Worm (Caenorhabditis elegans) whole organism, late embryonic: ENCODE results near the gene ceh-57.

Source experiments
- C08G9.2 ChIP-seq: sonication (generic microtip); optimal IDR thresholded peaks from 2 replicates; lab custom pipeline; 2016; ENCODE audit warnings: mild to moderate bottlenecking, missing genetic modification characterization, moderate library complexity, missing compliant biosample characterization
- C38D4.7 ChIP-seq: fragments of 200-800 bp; sonication (Bioruptor generic); optimal IDR thresholded peaks from 2 replicates; lab custom pipeline; 2018; ENCODE audit warnings: mild to moderate bottlenecking, missing genetic modification characterization, moderate library complexity, missing compliant biosample characterization
- T23F11.4 ChIP-seq: fragments of 200-800 bp; sonication (Bioruptor generic); optimal IDR thresholded peaks from 2 replicates; lab custom pipeline; 2018; ENCODE audit warnings: mild to moderate bottlenecking, missing genetic modification characterization, missing compliant biosample characterization
- ceh-14 ChIP-seq: sonication (generic microtip); optimal IDR thresholded peaks from 2 replicates; lab custom pipeline; 2016; ENCODE audit warnings: missing genotype, missing genetic modification characterization, missing compliant biosample characterization
- ceh-18 ChIP-seq: sonication (generic microtip); optimal IDR thresholded peaks from 2 replicates; lab custom pipeline; 2016; ENCODE audit warnings: missing genetic modification characterization, missing compliant biosample characterization
- ceh-19 ChIP-seq: fragments of 200-800 bp; sonication (Bioruptor generic); optimal IDR thresholded peaks from 2 replicates; lab custom pipeline; 2018; ENCODE audit warnings: mild to moderate bottlenecking, missing genetic modification characterization, missing compliant biosample characterization
- ceh-22 ChIP-seq: sonication (generic microtip); optimal IDR thresholded peaks from 2 replicates; lab custom pipeline; 2017; ENCODE audit warnings: missing biosample characterization, missing genetic modification characterization
- ceh-30 ChIP-seq: fragments of 150-350 bp; optimal IDR thresholded peaks from 2 replicates; lab custom pipeline; 2014; ENCODE audit warnings: missing biosample characterization, missing genetic modification characterization
- ceh-45 ChIP-seq: fragments of 200-800 bp; sonication (Bioruptor generic); IDR thresholded peaks from 2 replicates; pipeline ENCODE4 v1.3.6; 2022; ENCODE audit warnings: missing genetic modification reagents, missing genetic modification characterization, missing compliant biosample characterization
- ceh-48 ChIP-seq: sonication (generic microtip); optimal IDR thresholded peaks from 2 replicates; lab custom pipeline; 2016; ENCODE audit warnings: missing genetic modification characterization, inconsistent platforms, missing compliant biosample characterization
- ceh-9 ChIP-seq: sonication (generic microtip); optimal IDR thresholded peaks from 2 replicates; lab custom pipeline; 2016; ENCODE audit warnings: mild to moderate bottlenecking, missing genetic modification characterization, inconsistent platforms, missing compliant biosample characterization
- che-1 ChIP-seq: sonication (generic microtip); optimal IDR thresholded peaks from 2 replicates; lab custom pipeline; 2016; ENCODE audit warnings: mild to moderate bottlenecking, missing genetic modification characterization, missing compliant biosample characterization
- dmd-4 ChIP-seq: sonication (generic microtip); optimal IDR thresholded peaks from 2 replicates; lab custom pipeline; 2016; ENCODE audit warnings: borderline replicate concordance, missing genetic modification characterization, missing compliant biosample characterization
- elt-2 ChIP-seq: sonication (generic microtip); optimal IDR thresholded peaks from 2 replicates; lab custom pipeline; 2016; ENCODE audit warnings: missing genetic modification reagents, missing genetic modification characterization, missing compliant biosample characterization
- elt-4 ChIP-seq: sonication (generic microtip); optimal IDR thresholded peaks from 2 replicates; lab custom pipeline; 2016; ENCODE audit warnings: missing genetic modification characterization, missing compliant biosample characterization
- ets-4 ChIP-seq: sonication (generic microtip); optimal IDR thresholded peaks from 2 replicates; lab custom pipeline; 2016; ENCODE audit warnings: missing genetic modification characterization, missing compliant biosample characterization
- eyg-1 ChIP-seq: sonication (generic microtip); optimal IDR thresholded peaks from 2 replicates; lab custom pipeline; 2016; ENCODE audit warnings: missing genotype, missing genetic modification characterization, missing compliant biosample characterization
- fax-1 ChIP-seq: sonication (generic microtip); optimal IDR thresholded peaks from 2 replicates; lab custom pipeline; 2016; ENCODE audit warnings: missing genotype, missing genetic modification characterization, missing compliant biosample characterization
- fkh-10 ChIP-seq: fragments of 150-350 bp; optimal IDR thresholded peaks from 2 replicates; lab custom pipeline; 2014; ENCODE audit warnings: missing biosample characterization, missing genetic modification reagents, missing genetic modification characterization
- fkh-6 ChIP-seq: sonication (generic microtip); optimal IDR thresholded peaks from 2 replicates; lab custom pipeline; 2016; ENCODE audit warnings: missing genetic modification characterization, missing compliant biosample characterization
- gmeb-2 ChIP-seq: sonication (generic microtip); optimal IDR thresholded peaks from 2 replicates; lab custom pipeline; 2016; ENCODE audit warnings: missing genetic modification characterization, inconsistent platforms, missing compliant biosample characterization
- hlh-13 ChIP-seq: fragments of 200-800 bp; sonication (Bioruptor generic); optimal IDR thresholded peaks from 2 replicates; lab custom pipeline; 2018; ENCODE audit warnings: mild to moderate bottlenecking, missing genetic modification characterization, missing compliant biosample characterization
- hlh-8 ChIP-seq: sonication (generic microtip); optimal IDR thresholded peaks from 2 replicates; lab custom pipeline; 2016; ENCODE audit warnings: missing genotype, missing genetic modification characterization, missing compliant biosample characterization
- lim-6 ChIP-seq: sonication (generic microtip); optimal IDR thresholded peaks from 2 replicates; lab custom pipeline; 2016; ENCODE audit warnings: missing genetic modification characterization, missing compliant biosample characterization
- lin-11 ChIP-seq: fragments of 200-800 bp; sonication (Bioruptor generic); optimal IDR thresholded peaks from 2 replicates; lab custom pipeline; 2018; ENCODE audit warnings: mild to moderate bottlenecking, missing genetic modification characterization, missing compliant biosample characterization
- madf-2 ChIP-seq: sonication (generic microtip); optimal IDR thresholded peaks from 2 replicates; lab custom pipeline; 2017; ENCODE audit warnings: missing genetic modification characterization, missing compliant biosample characterization
- mec-3 ChIP-seq: sonication (generic microtip); optimal IDR thresholded peaks from 2 replicates; lab custom pipeline; 2016; ENCODE audit warnings: borderline replicate concordance, missing genetic modification characterization, missing compliant biosample characterization
- nfya-1 ChIP-seq: sonication (generic microtip); optimal IDR thresholded peaks from 2 replicates; lab custom pipeline; 2017; ENCODE audit warnings: missing genetic modification characterization, mild to moderate bottlenecking, missing compliant biosample characterization, antibody characterized with exemption, moderate library complexity
- odd-2 ChIP-seq: sonication (generic microtip); optimal IDR thresholded peaks from 2 replicates; lab custom pipeline; 2017; ENCODE audit warnings: antibody characterized with exemption, mild to moderate bottlenecking, missing genetic modification characterization, missing compliant biosample characterization
- pha-4 ChIP-seq: fragments of 150-350 bp; optimal IDR thresholded peaks from 2 replicates; lab custom pipeline; 2018; ENCODE audit warnings: missing biosample characterization, missing genetic modification reagents, missing genetic modification characterization
- ref-2 ChIP-seq: sonication (generic microtip); optimal IDR thresholded peaks from 2 replicates; lab custom pipeline; 2016; ENCODE audit warnings: missing genetic modification characterization, missing compliant biosample characterization
- rnt-1 ChIP-seq: sonication (generic microtip); optimal IDR thresholded peaks from 2 replicates; lab custom pipeline; 2016; ENCODE audit warnings: missing genetic modification characterization, missing compliant biosample characterization
- unc-3 ChIP-seq, 2 experiments: fragments of 200-800 bp in 1 of 2; sonication (Bioruptor generic) in 1 of 2; sonication (generic microtip) in 1 of 2; conservative IDR thresholded peaks in 1 of 2; optimal IDR thresholded peaks in 1 of 2; 2 replicates each; pipeline versions ENCODE4 v1.3.6 to Lab custom; 2016 to 2022; ENCODE audit warnings: missing compliant biosample characterization in 2 of 2, missing genetic modification characterization in 2 of 2, missing genetic modification reagents in 1 of 2
- unc-86 ChIP-seq: sonication (generic microtip); optimal IDR thresholded peaks from 2 replicates; lab custom pipeline; 2016; ENCODE audit warnings: missing genetic modification characterization, missing compliant biosample characterization
- zip-5 ChIP-seq: sonication (generic microtip); optimal IDR thresholded peaks from 2 replicates; lab custom pipeline; 2016; ENCODE audit warnings: missing genetic modification characterization, missing compliant biosample characterization

ceh-57 gene

ce11 chrII:10346075-10346474, 21.0 kb downstream of the ceh-57 start, which contains the start of gene C07E3.10:
C07E3.10 (plus strand) TSS chrII:10346375.
- TF ChIP-seq madf-2 (tag; lab: Kevin White, UChicago) = no peak
- TF ChIP-seq lim-6 (tag; lab: Kevin White, UChicago) = no peak
- TF ChIP-seq dmd-4 (tag; lab: Kevin White, UChicago) = no peak
- TF ChIP-seq T23F11.4 (GFP tag; lab: Kevin White, UChicago) = no peak
- no peak for TF ChIP-seq ceh-22
- no peak for TF ChIP-seq nfya-1 (tag; lab: Kevin White, UChicago)
- TF ChIP-seq unc-3 (GFP tag; conservative IDR thresholded peaks at IDR 0.05; lab: Robert Waterston, UW) = no peak
- TF ChIP-seq unc-3 (tag; optimal IDR thresholded peaks at IDR 0.05; lab: Kevin White, UChicago) = no peak
- no peak for TF ChIP-seq ref-2 (tag; lab: Kevin White, UChicago)
- TF ChIP-seq ceh-45 (GFP tag; lab: Robert Waterston, UW) = no peak
- TF ChIP-seq fax-1 = no peak
- TF ChIP-seq, all 69 proteins: peak for 0

- TF ChIP-seq unc-3 (GFP tag; conservative IDR thresholded peaks at IDR 0.05; lab: Robert Waterston, UW) = no peak
- TF ChIP-seq unc-3 (tag; optimal IDR thresholded peaks at IDR 0.05; lab: Kevin White, UChicago) = no peak
- no peak for TF ChIP-seq elt-2 (tag; lab: Kevin White, UChicago)
Measured at ce11 chrII:10345012-10345411, 22.1 kb downstream of the ceh-57 start, which contains the start of gene pro-2. pro-2 (minus strand) TSS chrII:10345112.

- TF ChIP-seq che-1 (tag; lab: Kevin White, UChicago) (peak; percentile 6), hlh-13 (GFP tag; lab: Kevin White, UChicago) (peak; percentile 56)
Measured at ce11 chrII:10336151-10336550, 30.9 kb downstream of the ceh-57 start.

ce11 chrII:10329754-10330153, 37.3 kb downstream of the ceh-57 start:
- TF ChIP-seq madf-2 (tag; lab: Kevin White, UChicago) (no peak), lin-11 (tag; lab: Kevin White, UChicago) (no peak), fkh-10 (no peak), elt-4 (no peak), mec-3 (no peak), rnt-1 (tag; lab: Kevin White, UChicago) (no peak), fkh-6 (tag; lab: Kevin White, UChicago) (no peak), ets-4 (tag; lab: Kevin White, UChicago) (no peak), gmeb-2 (tag; lab: Kevin White, UChicago) (no peak), dmd-4 (tag; lab: Kevin White, UChicago) (no peak), zip-5 (tag; lab: Kevin White, UChicago) (no peak), fax-1 (no peak), odd-2 (tag; lab: Kevin White, UChicago) (no peak)

ce11 chrII:10325615-10326232, 41.4 kb downstream of the ceh-57 start, which contains the start of gene appg-1:
appg-1 (plus strand) TSS chrII:10326041.
- TF ChIP-seq lim-6 (tag; lab: Kevin White, UChicago) (no peak), hlh-13 (GFP tag; lab: Kevin White, UChicago) (no peak), fkh-10 (no peak), unc-86 (tag; lab: Kevin White, UChicago) (no peak), T23F11.4 (GFP tag; lab: Kevin White, UChicago) (no peak), C38D4.7 (GFP tag; lab: Kevin White, UChicago) (no peak), C08G9.2 (tag; lab: Kevin White, UChicago) (no peak), ceh-19 (GFP tag; lab: Kevin White, UChicago) (no peak), ceh-14 (tag; lab: Kevin White, UChicago) (no peak), ceh-18 (no peak), fax-1 (no peak), ceh-30 (no peak), pha-4 (no peak), ceh-9 (no peak), ceh-48 (tag; lab: Kevin White, UChicago) (no peak), che-1 (tag; lab: Kevin White, UChicago) (no peak), unc-3 (GFP tag; conservative IDR thresholded peaks at IDR 0.05; lab: Robert Waterston, UW) (no peak), unc-3 (tag; optimal IDR thresholded peaks at IDR 0.05; lab: Kevin White, UChicago) (no peak), hlh-8 (no peak), eyg-1 (tag; lab: Kevin White, UChicago) (no peak)
